Fruit fly (Drosophila melanogaster) whole organism, wandering third instar larva: Measurements from ENCODE around the gene CG34164.

Source experiments
- Abd-B ChIP-seq: fragments of >200 bp; optimal IDR thresholded peaks from 2 replicates; lab custom pipeline; 2017; ENCODE audit warnings: missing biosample characterization, missing genetic modification characterization
- CG32264 ChIP-seq: fragments of 200-800 bp; sonication (Bioruptor generic); optimal IDR thresholded peaks from 2 replicates; lab custom pipeline; 2016; ENCODE audit warnings: missing biosample characterization, missing genetic modification characterization
- CG9705 ChIP-seq: fragments of 200-800 bp; sonication (Bioruptor generic); optimal IDR thresholded peaks from 2 replicates; lab custom pipeline; 2018; ENCODE audit warnings: missing biosample characterization, mild to moderate bottlenecking, missing genetic modification characterization
- CrebA ChIP-seq: fragments of 200-800 bp; sonication (Bioruptor generic); optimal IDR thresholded peaks from 2 replicates; lab custom pipeline; 2016; ENCODE audit warnings: missing biosample characterization, mild to moderate bottlenecking, missing genetic modification characterization, borderline replicate concordance
- Dfd ChIP-seq: fragments of >200 bp; optimal IDR thresholded peaks from 2 replicates; lab custom pipeline; 2017; ENCODE audit warnings: missing biosample characterization, missing genetic modification characterization
- Dif ChIP-seq: fragments of 200-275, 200-300 bp; sonication (Bioruptor generic); optimal IDR thresholded peaks from 2 replicates; lab custom pipeline; 2018; ENCODE audit warnings: missing biosample characterization, missing genetic modification characterization; ENCODE audit not compliant: partially characterized antibody
- GATAd ChIP-seq: sonication (Bioruptor generic); optimal IDR thresholded peaks from 2 replicates; lab custom pipeline; 2016; ENCODE audit warnings: missing biosample characterization, missing genetic modification characterization
- HLH106 ChIP-seq: fragments of 200-800 bp; optimal IDR thresholded peaks from 3 replicates; lab custom pipeline; 2019; ENCODE audit warnings: missing biosample characterization, mild to moderate bottlenecking, missing genetic modification characterization, moderate library complexity
- Hnf4 ChIP-seq: fragments of 200-800 bp; sonication (Bioruptor generic); optimal IDR thresholded peaks from 2 replicates; lab custom pipeline; 2016; ENCODE audit warnings: missing biosample characterization, mild to moderate bottlenecking, missing genetic modification characterization
- Hr78 ChIP-seq: fragments of >200 bp; optimal IDR thresholded peaks from 2 replicates; lab custom pipeline; 2017; ENCODE audit warnings: missing biosample characterization, missing genetic modification characterization
- Hr83 ChIP-seq: fragments of 200-300 bp; sonication (Bioruptor generic); optimal IDR thresholded peaks from 2 replicates; lab custom pipeline; 2016; ENCODE audit warnings: missing biosample characterization, mild to moderate bottlenecking, missing genetic modification characterization, moderate library complexity; ENCODE audit not compliant: poor library complexity, severe bottlenecking
- Jra ChIP-seq: sonication (Bioruptor generic); optimal IDR thresholded peaks from 2 replicates; lab custom pipeline; 2016; ENCODE audit warnings: missing biosample characterization, missing genetic modification characterization
- Mio ChIP-seq: sonication (Bioruptor generic); optimal IDR thresholded peaks from 2 replicates; lab custom pipeline; 2016; ENCODE audit warnings: missing biosample characterization, missing genetic modification characterization
- Myc ChIP-seq: fragments of >200 bp; optimal IDR thresholded peaks from 2 replicates; lab custom pipeline; 2017
- N ChIP-seq: fragments of >200 bp; optimal IDR thresholded peaks from 2 replicates; lab custom pipeline; 2018; ENCODE audit warnings: missing biosample characterization, missing external identifiers, missing genetic modification characterization
- OdsH ChIP-seq: fragments of 200-800 bp; sonication (Bioruptor generic); optimal IDR thresholded peaks from 2 replicates; lab custom pipeline; 2016; ENCODE audit warnings: missing biosample characterization, mild to moderate bottlenecking, missing genetic modification characterization
- Rel ChIP-seq, 2 experiments: fragments of 200-800 bp; sonication (Bioruptor generic) in 1 of 2; optimal IDR thresholded peaks; 2 replicates in 1 of 2; 3 replicates in 1 of 2; lab custom pipeline; 2016 to 2019; ENCODE audit warnings: mild to moderate bottlenecking in 2 of 2, missing biosample characterization in 2 of 2, missing genetic modification characterization in 2 of 2, moderate library complexity in 1 of 2
- Sp1 ChIP-seq: fragments of 200-800 bp; sonication (Bioruptor generic); optimal IDR thresholded peaks from 3 replicates; lab custom pipeline; 2019; ENCODE audit warnings: missing biosample characterization, mild to moderate bottlenecking, missing genetic modification characterization, moderate library complexity
- Vsx2 ChIP-seq: fragments of 200-300, 225-300 bp; sonication (Bioruptor generic); optimal IDR thresholded peaks from 2 replicates; lab custom pipeline; 2018; ENCODE audit warnings: missing biosample characterization, missing genetic modification characterization; ENCODE audit not compliant: partially characterized antibody
- br ChIP-seq: fragments of 200-800 bp; sonication (Bioruptor generic); optimal IDR thresholded peaks from 2 replicates; lab custom pipeline; 2016; ENCODE audit warnings: missing biosample characterization, missing genetic modification characterization
- brk ChIP-seq: fragments of 200-800 bp; sonication (Bioruptor generic); optimal IDR thresholded peaks from 2 replicates; lab custom pipeline; 2016; ENCODE audit warnings: missing biosample characterization, mild to moderate bottlenecking, missing genetic modification characterization
- dl ChIP-seq, 2 experiments: fragments of 175-275, 200-275 bp in 1 of 2; fragments of 200-275 bp in 1 of 2; sonication (Bioruptor generic); optimal IDR thresholded peaks; lab custom pipeline; 2018; ENCODE audit warnings: mild to moderate bottlenecking in 2 of 2, missing biosample characterization in 2 of 2, missing genetic modification characterization in 2 of 2, moderate library complexity in 2 of 2; ENCODE audit not compliant: partially characterized antibody in 2 of 2, insufficient read depth in 1 of 2
- dmrt93B ChIP-seq: fragments of 200-800 bp; sonication (Bioruptor generic); optimal IDR thresholded peaks from 2 replicates; lab custom pipeline; 2018; ENCODE audit warnings: missing biosample characterization, mild to moderate bottlenecking, missing genetic modification characterization
- dsf ChIP-seq: sonication (Bioruptor generic); optimal IDR thresholded peaks from 2 replicates; lab custom pipeline; 2016; ENCODE audit warnings: missing biosample characterization, missing genetic modification characterization, borderline replicate concordance
- ey ChIP-seq: fragments of 200-800 bp; sonication (Bioruptor generic); optimal IDR thresholded peaks from 2 replicates; lab custom pipeline; 2016; ENCODE audit warnings: missing biosample characterization, missing genetic modification characterization
- foxo ChIP-seq, 2 experiments: fragments of 200-800 bp; sonication (Bioruptor generic); optimal IDR thresholded peaks; 2 replicates in 1 of 2; 3 replicates in 1 of 2; lab custom pipeline; 2016 to 2017; ENCODE audit warnings: missing biosample characterization in 2 of 2, missing genetic modification characterization in 2 of 2
- fru ChIP-seq: fragments of 200-800 bp; sonication (Bioruptor generic); optimal IDR thresholded peaks from 3 replicates; lab custom pipeline; 2016; ENCODE audit warnings: missing biosample characterization, mild to moderate bottlenecking, missing genetic modification characterization
- h ChIP-seq: fragments of 200-800 bp; sonication (Bioruptor generic); optimal IDR thresholded peaks from 3 replicates; lab custom pipeline; 2016; ENCODE audit warnings: missing biosample characterization, mild to moderate bottlenecking, missing genetic modification characterization
- jim ChIP-seq: fragments of 175-275, 200-325 bp; sonication (Bioruptor generic); optimal IDR thresholded peaks from 2 replicates; lab custom pipeline; 2016; ENCODE audit warnings: missing biosample characterization, mild to moderate bottlenecking, missing genetic modification characterization
- lola ChIP-seq: fragments of >200 bp; optimal IDR thresholded peaks from 2 replicates; lab custom pipeline; 2017; ENCODE audit warnings: missing biosample characterization, missing genetic modification characterization
- pan ChIP-seq: fragments of >200 bp; optimal IDR thresholded peaks from 2 replicates; lab custom pipeline; 2017
- psq ChIP-seq: fragments of 200-800 bp; sonication (Bioruptor generic); optimal IDR thresholded peaks from 3 replicates; lab custom pipeline; 2017; ENCODE audit warnings: missing biosample characterization, mild to moderate bottlenecking, missing genetic modification characterization, moderate library complexity
- rgr ChIP-seq: fragments of 200-800 bp; sonication (Bioruptor generic); optimal IDR thresholded peaks from 3 replicates; lab custom pipeline; 2016; ENCODE audit warnings: missing biosample characterization, mild to moderate bottlenecking, missing genetic modification characterization
- sage ChIP-seq: fragments of 200-800 bp; sonication (Bioruptor generic); optimal IDR thresholded peaks from 2 replicates; lab custom pipeline; 2016; ENCODE audit warnings: missing biosample characterization, mild to moderate bottlenecking, missing genetic modification characterization
- sv ChIP-seq: fragments of 200-800 bp; sonication (Bioruptor generic); optimal IDR thresholded peaks from 3 replicates; lab custom pipeline; 2016; ENCODE audit warnings: missing biosample characterization, missing genetic modification characterization
- tai ChIP-seq: sonication (Bioruptor generic); optimal IDR thresholded peaks from 2 replicates; lab custom pipeline; 2016; ENCODE audit warnings: missing biosample characterization, missing genetic modification characterization
- usp ChIP-seq: fragments of >200 bp; optimal IDR thresholded peaks from 2 replicates; lab custom pipeline; 2017; ENCODE audit warnings: missing biosample characterization, missing genetic modification characterization
- woc ChIP-seq: sonication (Bioruptor generic); optimal IDR thresholded peaks from 2 replicates; lab custom pipeline; 2016; ENCODE audit warnings: missing biosample characterization, mild to moderate bottlenecking, missing genetic modification characterization

The CG34164 gene

dm6 chr2L:12010877-12011666 lies 45.1 kb upstream of the CG34164 start (continued):
- TF ChIP-seq woc (GFP tag; lab: Kevin White, UChicago) = peak; percentile 91
- TF ChIP-seq HLH106 (tag; lab: Kevin White, UChicago) = peak; percentile 97
- TF ChIP-seq Myc (lab: Kevin White, UChicago) = no peak

DNA sequence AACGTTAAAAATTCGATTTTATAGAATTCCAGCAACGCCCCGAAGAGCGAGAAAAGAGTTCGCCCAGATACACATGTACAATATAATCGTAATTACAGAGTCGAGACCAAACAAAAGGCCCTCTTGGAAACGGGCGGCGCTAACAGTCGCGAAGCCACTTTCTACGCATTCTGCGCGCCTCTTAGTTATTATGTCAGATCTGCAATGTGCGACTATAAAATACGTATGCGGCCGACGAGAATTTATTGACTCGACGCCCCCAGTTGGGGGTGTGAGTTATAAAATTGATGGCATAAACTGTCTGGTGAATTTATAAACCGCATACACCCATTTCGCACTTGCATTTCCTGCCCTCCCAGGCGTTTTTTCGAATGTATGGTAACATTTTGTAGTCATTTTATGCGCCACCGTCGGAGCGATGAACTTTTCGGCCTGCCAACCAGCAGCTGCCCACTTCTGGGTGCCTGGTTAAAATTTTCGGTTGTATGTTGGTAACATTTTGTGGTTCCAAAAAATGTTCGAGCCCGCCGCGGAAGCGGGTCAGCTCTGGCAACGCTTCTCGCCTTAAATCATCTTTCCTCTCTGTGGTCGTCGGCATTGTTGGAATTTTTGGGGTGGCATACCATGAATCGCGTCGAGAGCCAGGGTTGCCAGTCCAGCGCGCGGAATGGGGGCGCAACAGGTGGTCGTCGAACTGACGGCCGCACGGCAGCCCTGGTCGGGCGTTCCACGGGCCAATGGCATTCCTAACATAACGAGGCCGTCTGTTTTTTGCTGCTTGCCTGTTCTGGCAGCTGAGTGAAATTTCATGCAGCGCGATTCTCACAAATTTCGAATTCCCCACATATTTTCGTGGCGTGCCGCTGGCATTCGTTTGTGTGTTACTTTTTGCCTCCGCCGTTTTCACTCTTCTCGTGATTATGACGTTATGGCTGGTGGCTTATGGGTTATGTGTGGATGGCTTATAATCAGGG lies 44.2 kb upstream of the CG34164 start:
- TF ChIP-seq dl (GFP tag; optimal IDR thresholded peaks at IDR 0.05; lab: Kevin White, UChicago; ENCODE audit: insufficient read depth in 1 of 2, partially characterized antibody in 2 of 2) (peak; percentile 69 to 78), CG9705 (GFP tag; lab: Kevin White, UChicago) (peak; percentile 57), br (GFP tag; lab: Kevin White, UChicago) (peak; percentile 87), dmrt93B (GFP tag; lab: Kevin White, UChicago) (peak; percentile 51), ey (peak; percentile 76), Hr83 (GFP tag; lab: Kevin White, UChicago) (peak; percentile 98), Rel (GFP tag; optimal IDR thresholded peaks at IDR 0.05; lab: Kevin White, UChicago) (no peak), Rel (tag; optimal IDR thresholded peaks at IDR 0.05; lab: Kevin White, UChicago) (peak; percentile 94), tai (GFP tag; lab: Kevin White, UChicago) (no peak), h (peak; percentile 96), woc (GFP tag; lab: Kevin White, UChicago) (peak; percentile 91), Hnf4 (peak; percentile 73), fru (GFP tag; lab: Kevin White, UChicago) (peak; percentile 91), rgr (GFP tag; lab: Kevin White, UChicago) (peak; percentile 66), Jra (GFP tag; lab: Kevin White, UChicago) (peak; percentile 61), brk (GFP tag; lab: Kevin White, UChicago) (no peak), sv (GFP tag; lab: Kevin White, UChicago) (peak; percentile 59), HLH106 (tag; lab: Kevin White, UChicago) (peak; percentile 82), Dif (no peak), Dfd (GFP tag; lab: Kevin White, UChicago) (no peak), usp (GFP tag; lab: Kevin White, UChicago) (no peak), CG32264 (peak; percentile 60), Myc (lab: Kevin White, UChicago) (no peak), pan (no peak), Sp1 (peak; percentile 68), psq (GFP tag; lab: Kevin White, UChicago) (peak; percentile 65), OdsH (peak; percentile 74), foxo (GFP tag; optimal IDR thresholded peaks at IDR 0.05; lab: Kevin White, UChicago) (peak; percentile 66 to 88)

dm6 chr2L:12013243-12013642 lies 42.9 kb upstream of the CG34164 start:
- TF ChIP-seq Rel (GFP tag; optimal IDR thresholded peaks at IDR 0.05; lab: Kevin White, UChicago) = no peak
- TF ChIP-seq Rel (tag; optimal IDR thresholded peaks at IDR 0.05; lab: Kevin White, UChicago) = no peak
- no peak for TF ChIP-seq Jra (GFP tag; lab: Kevin White, UChicago)
- no peak for TF ChIP-seq Sp1
- no peak for TF ChIP-seq Abd-B (GFP tag; lab: Kevin White, UChicago)
- TF ChIP-seq tai (GFP tag; lab: Kevin White, UChicago) = no peak
- no peak for TF ChIP-seq OdsH
- no peak for TF ChIP-seq CrebA (GFP tag; lab: Kevin White, UChicago)
- TF ChIP-seq Dif = no peak
- TF ChIP-seq sage (GFP tag; lab: Kevin White, UChicago) = peak; percentile 5
- TF ChIP-seq Hnf4 = peak; percentile 26
- no peak for TF ChIP-seq brk (GFP tag; lab: Kevin White, UChicago)
- no peak for TF ChIP-seq psq (GFP tag; lab: Kevin White, UChicago)
- TF ChIP-seq fru (GFP tag; lab: Kevin White, UChicago) = peak; percentile 46
- TF ChIP-seq CG9705 (GFP tag; lab: Kevin White, UChicago) = peak; percentile 32
- no peak for TF ChIP-seq Hr78 (GFP tag; lab: Kevin White, UChicago)
- TF ChIP-seq Myc (lab: Kevin White, UChicago) = no peak
- TF ChIP-seq CG32264 = no peak
- TF ChIP-seq foxo (GFP tag; optimal IDR thresholded peaks at IDR 0.05; lab: Kevin White, UChicago) = no peak
- no peak for TF ChIP-seq N (GFP tag; lab: Kevin White, UChicago)
- no peak for TF ChIP-seq Mio (GFP tag; lab: Kevin White, UChicago)
- TF ChIP-seq ey = peak; percentile 48
- no peak for TF ChIP-seq pan
- peak; percentile 40 for TF ChIP-seq rgr (GFP tag; lab: Kevin White, UChicago)
- TF ChIP-seq HLH106 (tag; lab: Kevin White, UChicago) = peak; percentile 28
- no peak for TF ChIP-seq Vsx2
- no peak for TF ChIP-seq lola (GFP tag; lab: Kevin White, UChicago)
- TF ChIP-seq dmrt93B (GFP tag; lab: Kevin White, UChicago) = no peak
- no peak for TF ChIP-seq dsf (GFP tag; lab: Kevin White, UChicago)
- no peak for TF ChIP-seq jim (GFP tag; lab: Kevin White, UChicago)
- TF ChIP-seq GATAd (GFP tag; lab: Kevin White, UChicago) = no peak
- no peak for TF ChIP-seq woc (GFP tag; lab: Kevin White, UChicago)
- TF ChIP-seq dl (GFP tag; optimal IDR thresholded peaks at IDR 0.05; lab: Kevin White, UChicago; ENCODE audit: insufficient read depth in 1 of 2, partially characterized antibody in 2 of 2) = no peak
- TF ChIP-seq usp (GFP tag; lab: Kevin White, UChicago) = no peak
- TF ChIP-seq sv (GFP tag; lab: Kevin White, UChicago) = no peak
